Worm (Caenorhabditis elegans) whole organism, L4 larva: Measurements from ENCODE around the gene bcat-1.
A peak's percentile ranks its signal among the peaks of the same experiment; 100 is the strongest.

Experiments
- D1046.2 ChIP-seq: fragments of 200-800 bp; sonication (Bioruptor generic); IDR thresholded peaks from 2 replicates; pipeline ENCODE4 v1.3.6; 2022; ENCODE audit warnings: missing genetic modification characterization, missing compliant biosample characterization
- R02D3.7 ChIP-seq: fragments of 150-350 bp; sonication (generic microtip); optimal IDR thresholded peaks from 3 replicates; lab custom pipeline; 2014; ENCODE audit warnings: missing biosample characterization, missing genetic modification characterization
- T20F7.1 ChIP-seq: fragments of 200-800 bp; sonication (Bioruptor generic); optimal IDR thresholded peaks from 2 replicates; lab custom pipeline; 2018; ENCODE audit warnings: mild to moderate bottlenecking, missing genetic modification characterization, missing compliant biosample characterization
- Y105C5A.15 ChIP-seq: fragments of 200-800 bp; sonication (Bioruptor generic); IDR thresholded peaks from 2 replicates; pipeline ENCODE4 v1.3.6; 2022; ENCODE audit warnings: missing genetic modification characterization, missing compliant biosample characterization
- Y48G9A.11 ChIP-seq: fragments of 200-800 bp; sonication (Bioruptor generic); IDR thresholded peaks from 2 replicates; pipeline ENCODE4 v1.3.6; 2022; ENCODE audit warnings: missing genetic modification reagents, missing genetic modification characterization, missing compliant biosample characterization
- Y75B8A.6 ChIP-seq: fragments of 200-800 bp; sonication (Bioruptor generic); IDR thresholded peaks from 2 replicates; pipeline ENCODE4 v1.3.6; 2022; ENCODE audit warnings: missing genetic modification reagents, missing genetic modification characterization, missing compliant biosample characterization
- ZK546.5 ChIP-seq, 2 experiments: sonication (generic microtip); optimal IDR thresholded peaks; 2 replicates each; lab custom pipeline; 2017; ENCODE audit warnings: missing biosample characterization in 2 of 2, missing genetic modification characterization in 2 of 2
- aha-1 ChIP-seq: fragments of 150-350 bp; peaks from one replicate; lab custom pipeline; 2014; ENCODE audit warnings: missing biosample characterization, missing genetic modification characterization
- ama-1 ChIP-seq: fragments of 150-350 bp; optimal IDR thresholded peaks from 2 replicates; lab custom pipeline; 2014; ENCODE audit warnings: inconsistent platforms, mixed read lengths
- arid-1 ChIP-seq: fragments of 200-800 bp; sonication (Bioruptor generic); conservative IDR thresholded peaks from 2 replicates; pipeline ENCODE4 v1.3.6; 2022; ENCODE audit warnings: missing genetic modification reagents, missing genetic modification characterization, missing compliant biosample characterization
- ceh-20 ChIP-seq: fragments of 200-800 bp; sonication (Bioruptor generic); IDR thresholded peaks from 2 replicates; pipeline ENCODE4 v1.3.6; 2022; ENCODE audit warnings: missing genetic modification reagents, missing genetic modification characterization, missing compliant biosample characterization
- ceh-44 ChIP-seq: fragments of 200-800 bp; sonication (Bioruptor generic); IDR thresholded peaks from 2 replicates; pipeline ENCODE4 v1.3.6; 2022; ENCODE audit warnings: missing genetic modification reagents, missing genetic modification characterization, missing compliant biosample characterization
- ctbp-1 ChIP-seq: fragments of 200-800 bp; sonication (Bioruptor generic); IDR thresholded peaks from 2 replicates; pipeline ENCODE4 v1.3.6; 2022; ENCODE audit warnings: missing genetic modification reagents, missing genetic modification characterization, missing compliant biosample characterization
- daf-16 ChIP-seq, 3 experiments: sonication (generic microtip); optimal IDR thresholded peaks; 2 replicates each; lab custom pipeline; 2016 to 2017; ENCODE audit warnings: missing genetic modification characterization in 3 of 3, missing genetic modification reagents in 3 of 3, mild to moderate bottlenecking in 2 of 3, missing compliant biosample characterization in 2 of 3, missing biosample characterization in 1 of 3, moderate library complexity in 1 of 3
- daf-19 ChIP-seq: fragments of 200-800 bp; sonication (Bioruptor generic); conservative IDR thresholded peaks from 2 replicates; pipeline ENCODE4 v1.3.6; 2022; ENCODE audit warnings: missing genetic modification characterization, missing compliant biosample characterization
- daf-8 ChIP-seq: fragments of 200-800 bp; sonication (Bioruptor generic); IDR thresholded peaks from 2 replicates; pipeline ENCODE4 v1.3.6; 2022; ENCODE audit warnings: missing genetic modification characterization, missing compliant biosample characterization
- dmd-6 ChIP-seq: fragments of 200-800 bp; sonication (Bioruptor generic); IDR thresholded peaks from 2 replicates; pipeline ENCODE4 v1.3.6; 2022; ENCODE audit warnings: missing genetic modification reagents, missing genetic modification characterization, missing compliant biosample characterization
- dmd-8 ChIP-seq: fragments of 200-800 bp; sonication (Bioruptor generic); IDR thresholded peaks from 2 replicates; pipeline ENCODE4 v1.3.6; 2022; ENCODE audit warnings: missing genetic modification characterization, missing compliant biosample characterization
- dmd-9 ChIP-seq: fragments of 200-800 bp; sonication (Bioruptor generic); IDR thresholded peaks from 2 replicates; pipeline ENCODE4 v1.3.6; 2022; ENCODE audit warnings: missing genetic modification reagents, missing genetic modification characterization, missing compliant biosample characterization
- egl-27 ChIP-seq: sonication (generic microtip); optimal IDR thresholded peaks from 3 replicates; lab custom pipeline; 2017; ENCODE audit warnings: missing biosample characterization, missing genetic modification reagents, missing genetic modification characterization
- hif-1 ChIP-seq, 2 experiments: sonication (generic microtip); optimal IDR thresholded peaks; 2 replicates each; lab custom pipeline; 2016 to 2017; ENCODE audit warnings: missing compliant biosample characterization in 2 of 2, missing genetic modification characterization in 2 of 2, missing genetic modification reagents in 2 of 2, missing genotype in 2 of 2, mild to moderate bottlenecking in 1 of 2
- hlh-11 ChIP-seq: fragments of 200-800 bp; sonication (Bioruptor generic); optimal IDR thresholded peaks from 2 replicates; lab custom pipeline; 2018; ENCODE audit warnings: mild to moderate bottlenecking, missing genetic modification characterization, missing compliant biosample characterization
- jun-1 ChIP-seq: fragments of 150-350 bp; optimal IDR thresholded peaks from 2 replicates; lab custom pipeline; 2014; ENCODE audit warnings: missing biosample characterization, missing genetic modification reagents, missing genetic modification characterization
- lim-7 ChIP-seq: fragments of 200-800 bp; sonication (Bioruptor generic); IDR thresholded peaks from 2 replicates; pipeline ENCODE4 v1.3.6; 2022; ENCODE audit warnings: missing genetic modification characterization, missing compliant biosample characterization
- lin-1 ChIP-seq: fragments of 200-800 bp; sonication (Bioruptor generic); IDR thresholded peaks from 2 replicates; pipeline ENCODE4 v1.3.6; 2022; ENCODE audit warnings: missing genetic modification reagents, missing genetic modification characterization, missing compliant biosample characterization
- lin-15B ChIP-seq: fragments of 150-350 bp; sonication (generic microtip); optimal IDR thresholded peaks from 3 replicates; lab custom pipeline; 2014; ENCODE audit warnings: missing biosample characterization, missing genetic modification characterization
- lin-39 ChIP-seq: fragments of 150-350 bp; optimal IDR thresholded peaks from 2 replicates; lab custom pipeline; 2014; ENCODE audit warnings: missing biosample characterization, missing genetic modification reagents, missing genetic modification characterization
- lir-3 ChIP-seq: sonication (generic microtip); optimal IDR thresholded peaks from 2 replicates; lab custom pipeline; 2016; ENCODE audit warnings: mild to moderate bottlenecking, missing genetic modification characterization, missing compliant biosample characterization
- lsy-2 ChIP-seq, 2 experiments: fragments of 150-350 bp in 1 of 2; sonication (generic microtip) in 1 of 2; optimal IDR thresholded peaks; 2 replicates each; lab custom pipeline; 2014 to 2017; ENCODE audit warnings: missing biosample characterization in 2 of 2, missing genetic modification characterization in 2 of 2
- madf-5 ChIP-seq, 2 experiments: fragments of 200-800 bp; sonication (Bioruptor generic); IDR thresholded peaks; 2 replicates each; pipeline ENCODE4 v1.3.6; 2022; ENCODE audit warnings: missing compliant biosample characterization in 2 of 2, missing genetic modification characterization in 2 of 2
- mdt-29 ChIP-seq: fragments of 200-800 bp; sonication (Bioruptor generic); IDR thresholded peaks from 2 replicates; pipeline ENCODE4 v1.3.6; 2022; ENCODE audit warnings: missing genetic modification reagents, missing genetic modification characterization, missing compliant biosample characterization
- mep-1 ChIP-seq: fragments of 150-350 bp; sonication (generic microtip); optimal IDR thresholded peaks from 3 replicates; lab custom pipeline; 2014; ENCODE audit warnings: missing biosample characterization, missing genetic modification characterization
- mes-2 ChIP-seq: sonication (generic microtip); optimal IDR thresholded peaks from 2 replicates; lab custom pipeline; 2016; ENCODE audit warnings: missing genotype, mild to moderate bottlenecking, missing genetic modification characterization, missing compliant biosample characterization; ENCODE audit not compliant: poor library complexity, severe bottlenecking
- mxl-2 ChIP-seq: fragments of 200-800 bp; sonication (Bioruptor generic); conservative IDR thresholded peaks from 2 replicates; pipeline ENCODE4 v1.3.6; 2022; ENCODE audit warnings: missing genetic modification reagents, missing genetic modification characterization, missing compliant biosample characterization
- nhr-41 ChIP-seq: fragments of 200-800 bp; sonication (Bioruptor generic); IDR thresholded peaks from 2 replicates; pipeline ENCODE4 v1.3.6; 2022; ENCODE audit warnings: missing genetic modification reagents, missing genetic modification characterization, missing compliant biosample characterization
- nhr-48 ChIP-seq: sonication (generic microtip); optimal IDR thresholded peaks from 2 replicates; lab custom pipeline; 2016; ENCODE audit warnings: mild to moderate bottlenecking, missing genetic modification characterization, missing compliant biosample characterization
- nhr-6 ChIP-seq: fragments of 150-350 bp; optimal IDR thresholded peaks from 2 replicates; lab custom pipeline; 2014; ENCODE audit warnings: missing biosample characterization, missing genetic modification characterization
- nhr-77 ChIP-seq: fragments of 150-350 bp; optimal IDR thresholded peaks from 2 replicates; lab custom pipeline; 2014; ENCODE audit warnings: missing biosample characterization, missing genetic modification characterization
- pha-4 ChIP-seq, 2 experiments: fragments of 150-350 bp in 1 of 2; fragments of 200-800 bp in 1 of 2; sonication (Bioruptor generic) in 1 of 2; IDR thresholded peaks in 1 of 2; optimal IDR thresholded peaks in 1 of 2; 2 replicates each; pipeline versions ENCODE4 v1.3.6 to Lab custom; 2014 to 2022; ENCODE audit warnings: missing genetic modification characterization in 2 of 2, missing genetic modification reagents in 2 of 2, missing biosample characterization in 1 of 2, missing compliant biosample characterization in 1 of 2
- pqm-1 ChIP-seq: sonication (generic microtip); optimal IDR thresholded peaks from 2 replicates; lab custom pipeline; 2017; ENCODE audit warnings: missing biosample characterization, missing genetic modification characterization
- rbr-2 ChIP-seq: sonication (generic microtip); optimal IDR thresholded peaks from 2 replicates; lab custom pipeline; 2016; ENCODE audit warnings: missing genotype, missing genetic modification characterization, missing compliant biosample characterization
- saeg-2 ChIP-seq: fragments of 200-800 bp; sonication (Bioruptor generic); IDR thresholded peaks from 2 replicates; pipeline ENCODE4 v1.3.6; 2022; ENCODE audit warnings: missing genetic modification reagents, missing genetic modification characterization, missing compliant biosample characterization
- snpc-1.2 ChIP-seq: fragments of 200-800 bp; sonication (Bioruptor generic); IDR thresholded peaks from 2 replicates; pipeline ENCODE4 v1.3.6; 2022; ENCODE audit warnings: missing genetic modification reagents, missing genetic modification characterization, missing compliant biosample characterization
- tra-1 ChIP-seq: fragments of 200-800 bp; sonication (Bioruptor generic); IDR thresholded peaks from 2 replicates; pipeline ENCODE4 v1.3.6; 2022; ENCODE audit warnings: missing genetic modification reagents, missing genetic modification characterization, missing compliant biosample characterization
- unc-130 ChIP-seq: sonication (generic microtip); optimal IDR thresholded peaks from 2 replicates; lab custom pipeline; 2016; ENCODE audit warnings: missing genetic modification reagents, missing genetic modification characterization, missing compliant biosample characterization
- unc-62 ChIP-seq, 3 experiments: fragments of 150-350 bp in 1 of 3; sonication (generic microtip); optimal IDR thresholded peaks in 2 of 3; peaks in 1 of 3; 1 replicate in 1 of 3; 2 replicates in 2 of 3; lab custom pipeline; 2014 to 2017; ENCODE audit warnings: missing biosample characterization in 3 of 3, missing genetic modification characterization in 3 of 3, missing genetic modification reagents in 3 of 3, missing genotype in 1 of 3
- vab-7 ChIP-seq: fragments of 200-800 bp; sonication (Bioruptor generic); IDR thresholded peaks from 2 replicates; pipeline ENCODE4 v1.3.6; 2022; ENCODE audit warnings: missing genetic modification reagents, missing genetic modification characterization, missing compliant biosample characterization
- ztf-7 ChIP-seq: fragments of 150-350 bp; optimal IDR thresholded peaks from 2 replicates; lab custom pipeline; 2014; ENCODE audit warnings: missing biosample characterization, missing genetic modification characterization

The bcat-1 gene

DNA sequence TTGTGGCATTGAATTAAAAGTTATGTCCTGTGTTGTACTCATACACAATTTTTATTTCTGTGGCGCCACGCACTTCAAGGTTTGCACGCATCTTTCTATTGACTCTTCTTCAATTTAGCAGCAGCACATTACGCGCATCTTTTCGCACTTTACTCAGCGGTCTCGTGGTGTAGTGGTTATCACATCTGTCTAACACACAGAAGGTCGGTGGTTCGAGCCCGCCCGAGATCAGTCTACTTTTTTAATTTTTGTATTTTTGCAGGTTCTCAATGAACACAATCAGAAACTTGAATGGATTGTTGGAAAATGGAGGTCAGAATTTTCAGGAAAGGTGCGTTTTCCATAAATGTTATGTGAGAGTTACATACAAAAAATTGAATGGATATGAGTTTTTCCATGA, 33.8 kb upstream of the bcat-1 start (continued):
- no peak for TF ChIP-seq saeg-2 (GFP tag; lab: Robert Waterston, UW)
- TF ChIP-seq hlh-11 (tag; lab: Kevin White, UChicago): peak; percentile 12
- TF ChIP-seq Y48G9A.11: peak; percentile 52; the same call in 1 of the 2 replicates
- TF ChIP-seq daf-16 (GFP tag; optimal IDR thresholded peaks at IDR 0.05; lab: Kevin White, UChicago): no peak
- TF ChIP-seq daf-16 (tag; optimal IDR thresholded peaks at IDR 0.05; lab: Kevin White, UChicago): peak; percentile 44
- 0 out of 2 replicates have a peak, but pooled peaks have one; percentile 49 for TF ChIP-seq dmd-8 (GFP tag; lab: Robert Waterston, UW)
- TF ChIP-seq lin-15B (tag; lab: Kevin White, UChicago): no peak
- TF ChIP-seq mes-2 (tag; lab: Kevin White, UChicago): peak; percentile 78
- TF ChIP-seq tra-1 (GFP tag; lab: Robert Waterston, UW): peak; percentile 72
- peak; percentile 62; the same call in 1 of the 2 replicates for TF ChIP-seq Y75B8A.6 (GFP tag; lab: Robert Waterston, UW)
- TF ChIP-seq vab-7 (GFP tag; lab: Robert Waterston, UW): peak; percentile 77
- no peak for TF ChIP-seq pha-4 (GFP tag; IDR thresholded peaks at IDR 0.05; lab: Robert Waterston, UW)
- no peak for TF ChIP-seq pha-4 (tag; optimal IDR thresholded peaks at IDR 0.05; lab: Kevin White, UChicago)
- peak; percentile 47 for TF ChIP-seq nhr-77 (tag; lab: Kevin White, UChicago)
- no peak for TF ChIP-seq ama-1 (lab: Kevin White, UChicago)
- peak; percentile 59 for TF ChIP-seq mdt-29 (GFP tag; lab: Robert Waterston, UW)
- peak; percentile 74 for TF ChIP-seq D1046.2 (GFP tag; lab: Robert Waterston, UW)
- TF ChIP-seq nhr-6 (tag; lab: Kevin White, UChicago): peak; percentile 6
- TF ChIP-seq egl-27: no peak
- TF ChIP-seq mxl-2 (GFP tag; lab: Robert Waterston, UW): 0 out of 2 replicates have a peak, but pooled peaks have one; percentile 59
- no peak for TF ChIP-seq R02D3.7 (tag; lab: Kevin White, UChicago)
- peak; percentile 78; the same call in 1 of the 2 replicates for TF ChIP-seq daf-19
- no peak for TF ChIP-seq lir-3 (tag; lab: Kevin White, UChicago)
- 0 out of 2 replicates have a peak, but pooled peaks have one; percentile 41 for TF ChIP-seq daf-8
- TF ChIP-seq hif-1 (tag; optimal IDR thresholded peaks at IDR 0.05; lab: Kevin White, UChicago): peak in 1 of 2 experiments; percentile 43
- TF ChIP-seq lin-39 (tag; lab: Kevin White, UChicago): no peak
- peak; percentile 77 for TF ChIP-seq ctbp-1 (GFP tag; lab: Robert Waterston, UW)
- TF ChIP-seq unc-62 (GFP tag; optimal IDR thresholded peaks at IDR 0.05 in 1 of 2; lab: Kevin White, UChicago): peak in 1 of 2 experiments; percentile 72
- TF ChIP-seq unc-62 (tag; optimal IDR thresholded peaks at IDR 0.05; lab: Kevin White, UChicago): no peak
- TF ChIP-seq unc-130 (GFP tag; lab: Kevin White, UChicago): no peak
- peak; percentile 5 for TF ChIP-seq jun-1 (tag; lab: Kevin White, UChicago)
- no peak for TF ChIP-seq nhr-48
- TF ChIP-seq Y105C5A.15 (GFP tag; lab: Robert Waterston, UW): 0 out of 2 replicates have a peak, but pooled peaks have one; percentile 16
- peak; percentile 89 for TF ChIP-seq lim-7 (GFP tag; lab: Robert Waterston, UW)
- peak; percentile 58; the same call in 1 of the 2 replicates for TF ChIP-seq lin-1 (GFP tag; lab: Robert Waterston, UW)
- TF ChIP-seq ztf-7: peak; percentile 40
- TF ChIP-seq ZK546.5 (tag; optimal IDR thresholded peaks at IDR 0.05; lab: Kevin White, UChicago): no peak
- no peak for TF ChIP-seq pqm-1 (tag; lab: Kevin White, UChicago)
- peak; percentile 69 for TF ChIP-seq aha-1 (tag; lab: Kevin White, UChicago)
- TF ChIP-seq dmd-6 (GFP tag; lab: Robert Waterston, UW): peak; percentile 74
- peak; percentile 80 to 81 for TF ChIP-seq madf-5 (GFP tag; IDR thresholded peaks at IDR 0.05; lab: Robert Waterston, UW)
- 0 out of 2 replicates have a peak, but pooled peaks have one; percentile 30 for TF ChIP-seq nhr-41 (GFP tag; lab: Robert Waterston, UW)
- peak; percentile 28; the same call in 1 of the 2 replicates for TF ChIP-seq ceh-44 (GFP tag; lab: Robert Waterston, UW)
- TF ChIP-seq T20F7.1: no peak
- TF ChIP-seq mep-1 (tag; lab: Kevin White, UChicago): peak; percentile 67
- peak in 1 of 2 experiments; percentile 46 for TF ChIP-seq lsy-2 (tag; optimal IDR thresholded peaks at IDR 0.05; lab: Kevin White, UChicago)
- TF ChIP-seq arid-1 (GFP tag; lab: Robert Waterston, UW): peak; percentile 60
- peak; percentile 35 for TF ChIP-seq rbr-2 (tag; lab: Kevin White, UChicago)
- TF ChIP-seq snpc-1.2: peak; percentile 89
- TF ChIP-seq ceh-20 (GFP tag; lab: Robert Waterston, UW): peak; percentile 55; the same call in 1 of the 2 replicates
- TF ChIP-seq dmd-9: 0 out of 2 replicates have a peak, but pooled peaks have one; percentile 24
